Worm (Caenorhabditis elegans): ENCODE measurements around the gene tbx-9.

- TF ChIP-seq ztf-23 (GFP tag; IDR thresholded peaks at IDR 0.05) (no peak), ref-1 (GFP tag; conservative IDR thresholded peaks at IDR 0.05) (no peak), tab-1 (GFP tag; IDR thresholded peaks at IDR 0.05) (no peak), ztf-29 (GFP tag; IDR thresholded peaks at IDR 0.05) (no peak), klf-2 (GFP tag; conservative IDR thresholded peaks at IDR 0.05) (no peak)
Measured at ce11 chrIII:10293362-10293761, 48.3 kb downstream of the tbx-9 start.

Data from whole organism, midembryonic.